Worm (Caenorhabditis elegans): ENCODE data around the gene ulp-1.
A peak's percentile ranks its signal among the peaks of the same experiment; 100 is the strongest.

Gene ulp-1

ce11 chrIII:5199577-5199976 lies 30.0 kb upstream of the ulp-1 start, which contains the start of gene emb-8:
TSS of gene emb-8 (minus strand) at chrIII:5199677.
- no peak for TF ChIP-seq fkh-4 (tag; optimal IDR thresholded peaks at IDR 0.05; ENCODE audit: borderline replicate concordance)
- no peak for TF ChIP-seq hpl-2 (GFP tag; optimal IDR thresholded peaks at IDR 0.05)
- TF ChIP-seq nhr-237 (tag; optimal IDR thresholded peaks at IDR 0.05): no peak
- no peak for TF ChIP-seq unc-130 (tag; optimal IDR thresholded peaks at IDR 0.05)
- no peak for TF ChIP-seq nhr-71 (tag; optimal IDR thresholded peaks at IDR 0.05)
- no peak for TF ChIP-seq ets-5 (GFP tag; IDR thresholded peaks at IDR 0.05)
- TF ChIP-seq ztf-4 (tag; optimal IDR thresholded peaks at IDR 0.05): no peak
- no peak for TF ChIP-seq elt-3 (tag; optimal IDR thresholded peaks at IDR 0.05)
- TF ChIP-seq C04F5.9 (tag; optimal IDR thresholded peaks at IDR 0.05): no peak
- TF ChIP-seq dpl-1 (GFP tag; optimal IDR thresholded peaks at IDR 0.05): no peak
- TF ChIP-seq skn-1 (tag; optimal IDR thresholded peaks at IDR 0.05): no peak
- no peak for TF ChIP-seq blmp-1 (tag; optimal IDR thresholded peaks at IDR 0.05)
- no peak for TF ChIP-seq lin-13 (GFP tag; optimal IDR thresholded peaks at IDR 0.05)
- TF ChIP-seq lin-15B (tag; optimal IDR thresholded peaks at IDR 0.05): no peak
- no peak for TF ChIP-seq grh-1 (GFP tag; IDR thresholded peaks at IDR 0.05)
- no peak for TF ChIP-seq nhr-12 (tag; optimal IDR thresholded peaks at IDR 0.05)
- no peak for TF ChIP-seq nhr-47 (tag; optimal IDR thresholded peaks at IDR 0.05)
- no peak for TF ChIP-seq unc-62 (GFP tag; optimal IDR thresholded peaks at IDR 0.05)

ce11 chrIII:5196298-5197045 lies 26.9 kb upstream of the ulp-1 start:
- TF ChIP-seq ztf-4 (tag; optimal IDR thresholded peaks at IDR 0.05) (no peak), fkh-8 (tag; optimal IDR thresholded peaks at IDR 0.05) (no peak), elt-2 (tag; optimal IDR thresholded peaks at IDR 0.05) (peak; percentile 5), nhr-71 (tag; optimal IDR thresholded peaks at IDR 0.05) (peak; percentile 13), ama-1 (optimal IDR thresholded peaks at IDR 0.05) (peak; percentile 21), sup-37 (GFP tag; optimal IDR thresholded peaks at IDR 0.05) (no peak), unc-130 (tag; optimal IDR thresholded peaks at IDR 0.05) (no peak), elt-3 (tag; optimal IDR thresholded peaks at IDR 0.05) (no peak), nhr-85 (tag) (peak; percentile 62), aly-2 (tag; optimal IDR thresholded peaks at IDR 0.05) (peak; percentile 65), zag-1 (tag; optimal IDR thresholded peaks at IDR 0.05) (no peak), unc-30 (tag; optimal IDR thresholded peaks at IDR 0.05) (no peak), nhr-84 (tag; optimal IDR thresholded peaks at IDR 0.05) (no peak), efl-1 (optimal IDR thresholded peaks at IDR 0.05) (peak in 1 of 2 experiments; percentile 0), efl-1 (GFP tag; optimal IDR thresholded peaks at IDR 0.05 in 1 of 2) (no peak), grh-1 (GFP tag; IDR thresholded peaks at IDR 0.05) (no peak), jun-1 (tag; optimal IDR thresholded peaks at IDR 0.05) (no peak), unc-62 (GFP tag; optimal IDR thresholded peaks at IDR 0.05) (no peak)

ce11 chrIII:5195690-5196089 lies 26.1 kb upstream of the ulp-1 start, which contains the start of gene moc-6:
TSS of gene moc-6 (plus strand) at chrIII:5195990.
- no peak for TF ChIP-seq F16B12.6 (tag; optimal IDR thresholded peaks at IDR 0.05)
- TF ChIP-seq ceh-8 (GFP tag; optimal IDR thresholded peaks at IDR 0.05): no peak
- TF ChIP-seq rnt-1 (tag; optimal IDR thresholded peaks at IDR 0.05): no peak
- peak in 1 of 6 experiments; percentile 10 for TF ChIP-seq elt-3 (tag; optimal IDR thresholded peaks at IDR 0.05)
- TF ChIP-seq sox-4 (tag; optimal IDR thresholded peaks at IDR 0.05): no peak
- no peak for TF ChIP-seq mep-1 (tag; optimal IDR thresholded peaks at IDR 0.05)
- TF ChIP-seq nhr-85 (tag): peak; percentile 26
- TF ChIP-seq sptf-1 (tag; optimal IDR thresholded peaks at IDR 0.05): no peak
- TF ChIP-seq hlh-4 (tag; optimal IDR thresholded peaks at IDR 0.05): no peak
- no peak for TF ChIP-seq efl-1 (optimal IDR thresholded peaks at IDR 0.05)
- peak in 1 of 2 experiments; percentile 66 for TF ChIP-seq efl-1 (GFP tag; optimal IDR thresholded peaks at IDR 0.05 in 1 of 2)
- TF ChIP-seq tbx-2 (tag; optimal IDR thresholded peaks at IDR 0.05): no peak

- peak in 1 of 2 experiments; percentile 53 for TF ChIP-seq lin-35 (GFP tag; optimal IDR thresholded peaks at IDR 0.05)
- TF ChIP-seq blmp-1 (tag; optimal IDR thresholded peaks at IDR 0.05): peak; percentile 53
- TF ChIP-seq grh-1 (GFP tag; IDR thresholded peaks at IDR 0.05): no peak
- no peak for TF ChIP-seq aha-1 (tag; optimal IDR thresholded peaks at IDR 0.05)
- no peak for TF ChIP-seq fkh-4 (tag; optimal IDR thresholded peaks at IDR 0.05; ENCODE audit: borderline replicate concordance)
- no peak for TF ChIP-seq zip-4 (GFP tag; optimal IDR thresholded peaks at IDR 0.05)
- no peak for TF ChIP-seq elt-2 (tag; optimal IDR thresholded peaks at IDR 0.05)
- peak; percentile 26 to 46 (median 27) for TF ChIP-seq dpl-1 (GFP tag; optimal IDR thresholded peaks at IDR 0.05)
- TF ChIP-seq lsy-2 (tag; optimal IDR thresholded peaks at IDR 0.05): peak in 1 of 2 experiments; percentile 54
- TF ChIP-seq efl-1 (optimal IDR thresholded peaks at IDR 0.05): peak; percentile 12 to 16
- peak in 1 of 2 experiments; percentile 7 for TF ChIP-seq efl-1 (GFP tag; optimal IDR thresholded peaks at IDR 0.05 in 1 of 2)
- no peak for TF ChIP-seq ceh-8 (GFP tag; optimal IDR thresholded peaks at IDR 0.05)
- no peak for TF ChIP-seq nhr-20 (tag; optimal IDR thresholded peaks at IDR 0.05)
These were observed 23.7 kb upstream of the ulp-1 start for ce11 chrIII:5193266-5193665.

All from whole organism, L1 larva.